Fruit fly (Drosophila melanogaster) whole organism: ENCODE measurements around the gene vig2.

ENCODE experiments used
- CG8478 ChIP-seq: fragments of >200 bp; optimal IDR thresholded peaks from 2 replicates; lab custom pipeline; 2018; ENCODE audit warnings: inconsistent platforms
- Dll ChIP-seq: fragments of >200 bp; optimal IDR thresholded peaks from 2 replicates; lab custom pipeline; 2017
- pan ChIP-seq: fragments of >200 bp; optimal IDR thresholded peaks from 2 replicates; lab custom pipeline; 2017
- psq ChIP-seq: fragments of >200 bp; optimal IDR thresholded peaks from 2 replicates; lab custom pipeline; 2017
- usp ChIP-seq: fragments of >200 bp; optimal IDR thresholded peaks from 2 replicates; lab custom pipeline; 2017; ENCODE audit warnings: missing biosample characterization, missing genetic modification characterization, mixed read lengths

dm6 chr3R:25077280-25077820, 45.8 kb upstream of the vig2 start:
- TF ChIP-seq psq (lab: Kevin White, UChicago) (no peak), Dll (lab: Kevin White, UChicago) (no peak), usp (GFP tag; lab: Kevin White, UChicago) (no peak), CG8478 (lab: Kevin White, UChicago) (no peak), pan (no peak)
